Fruit fly (Drosophila melanogaster) whole organism, embryonic: ENCODE results near the gene Ufl1.

Source experiments
- ATbp ChIP-seq: fragments of 200-800 bp; sonication (Bioruptor generic); optimal IDR thresholded peaks from 2 replicates; lab custom pipeline; 2017; ENCODE audit warnings: missing biosample characterization, mild to moderate bottlenecking, missing genetic modification characterization, missing genetic modification reagents
- Atf3 ChIP-seq: fragments of 200-800 bp; sonication (Bioruptor generic); optimal IDR thresholded peaks from 3 replicates; lab custom pipeline; 2016; ENCODE audit warnings: missing biosample characterization, missing genetic modification characterization
- Blimp-1 ChIP-seq: fragments of 200-800 bp; sonication (Bioruptor generic); optimal IDR thresholded peaks from 3 replicates; lab custom pipeline; 2018; ENCODE audit warnings: missing biosample characterization, missing genetic modification characterization, mild to moderate bottlenecking, moderate library complexity, missing genetic modification reagents
- BtbVII ChIP-seq: fragments of 200-800 bp; sonication (Bioruptor generic); optimal IDR thresholded peaks from 3 replicates; lab custom pipeline; 2017; ENCODE audit warnings: missing biosample characterization, mild to moderate bottlenecking, missing genetic modification characterization
- CG11093 ChIP-seq: fragments of 200-800 bp; sonication (Bioruptor generic); IDR thresholded peaks from 3 replicates; pipeline ENCODE4 v1.3.6; 2022; ENCODE audit warnings: missing biosample characterization, missing genetic modification characterization
- CG12659 ChIP-seq: fragments of 200-800 bp; sonication (Bioruptor generic); optimal IDR thresholded peaks from 3 replicates; lab custom pipeline; 2017; ENCODE audit warnings: mild to moderate bottlenecking, missing biosample characterization, missing genetic modification reagents, missing genetic modification characterization
- CG13775 ChIP-seq: fragments of 200-800 bp; sonication (Bioruptor generic); optimal IDR thresholded peaks from 3 replicates; lab custom pipeline; 2017; ENCODE audit warnings: missing biosample characterization, mild to moderate bottlenecking, missing genetic modification characterization
- CG15479 ChIP-seq: fragments of 200-800 bp; sonication (Bioruptor generic); optimal IDR thresholded peaks from 3 replicates; lab custom pipeline; 2019; ENCODE audit warnings: missing biosample characterization, mild to moderate bottlenecking, missing genetic modification characterization, moderate library complexity
- CG15514 ChIP-seq: fragments of 200-800 bp; sonication (Bioruptor generic); optimal IDR thresholded peaks from 3 replicates; lab custom pipeline; 2017; ENCODE audit warnings: missing biosample characterization, missing genetic modification characterization, mild to moderate bottlenecking, moderate library complexity, missing genetic modification reagents
- CG17612 ChIP-seq: fragments of 200-800 bp; sonication (Bioruptor generic); IDR thresholded peaks from 2 replicates; pipeline ENCODE4 v1.3.6; 2022; ENCODE audit warnings: missing biosample characterization, missing genetic modification characterization
- CG18764 ChIP-seq: fragments of 200-800 bp; sonication (Bioruptor generic); optimal IDR thresholded peaks from 3 replicates; lab custom pipeline; 2016; ENCODE audit warnings: missing biosample characterization, missing genetic modification characterization
- CG2120 ChIP-seq: fragments of 200-800 bp; sonication (Bioruptor generic); optimal IDR thresholded peaks from 3 replicates; lab custom pipeline; 2016; ENCODE audit warnings: missing biosample characterization, missing genetic modification characterization
- CG31365 ChIP-seq: fragments of 200-800 bp; sonication (Bioruptor generic); optimal IDR thresholded peaks from 2 replicates; lab custom pipeline; 2018; ENCODE audit warnings: missing biosample characterization, mild to moderate bottlenecking, missing genetic modification characterization
- CG34376 ChIP-seq: fragments of 200-800 bp; sonication (Bioruptor generic); optimal IDR thresholded peaks from 2 replicates; lab custom pipeline; 2018; ENCODE audit warnings: missing biosample characterization, mild to moderate bottlenecking, missing genetic modification characterization
- CG4617 ChIP-seq: fragments of 200-800 bp; sonication (Bioruptor generic); optimal IDR thresholded peaks from 3 replicates; lab custom pipeline; 2016; ENCODE audit warnings: missing biosample characterization, missing genetic modification characterization, borderline replicate concordance
- CG6854 ChIP-seq: fragments of 200-800 bp; sonication (Bioruptor generic); optimal IDR thresholded peaks from 3 replicates; lab custom pipeline; 2017; ENCODE audit warnings: missing biosample characterization, mild to moderate bottlenecking, missing genetic modification characterization
- CG7786 ChIP-seq: fragments of 200-800 bp; sonication (Bioruptor generic); optimal IDR thresholded peaks from 2 replicates; lab custom pipeline; 2016; ENCODE audit warnings: missing biosample characterization, missing genetic modification characterization
- CrebB ChIP-seq: fragments of 200-800 bp; sonication (Bioruptor generic); optimal IDR thresholded peaks from 3 replicates; lab custom pipeline; 2018; ENCODE audit warnings: missing biosample characterization, mild to moderate bottlenecking, missing genetic modification characterization
- D ChIP-seq, 2 experiments: fragments of 200-800 bp in 1 of 2; fragments of >200 bp in 1 of 2; sonication (Bioruptor generic) in 1 of 2; optimal IDR thresholded peaks; 2 replicates in 1 of 2; 3 replicates in 1 of 2; lab custom pipeline; 2017; ENCODE audit warnings: mild to moderate bottlenecking in 1 of 2, missing biosample characterization in 1 of 2, missing genetic modification characterization in 1 of 2, missing genetic modification reagents in 1 of 2
- Dfd ChIP-seq, 2 experiments: fragments of >200 bp; optimal IDR thresholded peaks; 2 replicates each; lab custom pipeline; 2017; ENCODE audit warnings: missing biosample characterization in 2 of 2, missing genetic modification characterization in 2 of 2
- GATAe ChIP-seq: fragments of 200-800 bp; sonication (Bioruptor generic); conservative IDR thresholded peaks from 2 replicates; pipeline ENCODE4 v1.3.6; 2022; ENCODE audit warnings: missing biosample characterization, missing genetic modification characterization
- HLH4C ChIP-seq: fragments of 200-800 bp; sonication (Bioruptor generic); IDR thresholded peaks from 3 replicates; pipeline ENCODE4 v1.3.6; 2022; ENCODE audit warnings: missing biosample characterization, missing genetic modification characterization; ENCODE audit not compliant: partially characterized antibody
- Hey ChIP-seq: fragments of 200-800 bp; sonication (Bioruptor generic); optimal IDR thresholded peaks from 3 replicates; lab custom pipeline; 2018; ENCODE audit warnings: missing biosample characterization, mild to moderate bottlenecking, missing genetic modification characterization
- Hmr ChIP-seq: fragments of 200-800 bp; sonication (Bioruptor generic); optimal IDR thresholded peaks from 3 replicates; lab custom pipeline; 2017; ENCODE audit warnings: mild to moderate bottlenecking, missing biosample characterization, missing genetic modification reagents, missing genetic modification characterization
- Jarid2 ChIP-seq: fragments of 200-800 bp; sonication (Bioruptor generic); optimal IDR thresholded peaks from 3 replicates; lab custom pipeline; 2017; ENCODE audit warnings: mild to moderate bottlenecking, missing biosample characterization, missing genetic modification reagents, missing genetic modification characterization
- Oli ChIP-seq: fragments of 200-800 bp; sonication (Bioruptor generic); optimal IDR thresholded peaks from 2 replicates; lab custom pipeline; 2018; ENCODE audit warnings: missing biosample characterization, mild to moderate bottlenecking, missing genetic modification characterization, moderate library complexity
- Scr ChIP-seq: fragments of 200-800 bp; sonication (Bioruptor generic); IDR thresholded peaks from 2 replicates; pipeline ENCODE4 v1.3.6; 2022; ENCODE audit warnings: missing biosample characterization, missing genetic modification characterization; ENCODE audit not compliant: partially characterized antibody
- ac ChIP-seq: fragments of 200-800 bp; sonication (Bioruptor generic); optimal IDR thresholded peaks from 3 replicates; lab custom pipeline; 2017; ENCODE audit warnings: missing biosample characterization, mild to moderate bottlenecking, missing genetic modification characterization
- cad ChIP-seq: fragments of >200 bp; optimal IDR thresholded peaks from 2 replicates; lab custom pipeline; 2017; ENCODE audit warnings: missing biosample characterization, missing genetic modification characterization
- exex ChIP-seq: fragments of 200-800 bp; sonication (Bioruptor generic); optimal IDR thresholded peaks from 4 replicates; lab custom pipeline; 2018; ENCODE audit warnings: missing biosample characterization, mild to moderate bottlenecking, missing genetic modification characterization, moderate library complexity
- grn ChIP-seq: fragments of 200-800 bp; sonication (Bioruptor generic); optimal IDR thresholded peaks from 3 replicates; lab custom pipeline; 2017; ENCODE audit warnings: missing biosample characterization, missing genetic modification characterization
- lmd ChIP-seq: fragments of 200-800 bp; sonication (Bioruptor generic); IDR thresholded peaks from 2 replicates; pipeline ENCODE4 v1.3.6; 2022; ENCODE audit warnings: missing biosample characterization, missing genetic modification characterization
- mirr ChIP-seq: fragments of 200-800 bp; sonication (Bioruptor generic); optimal IDR thresholded peaks from 3 replicates; lab custom pipeline; 2018; ENCODE audit warnings: missing biosample characterization, mild to moderate bottlenecking, missing genetic modification characterization
- scrt ChIP-seq: fragments of 200-800 bp; sonication (Bioruptor generic); optimal IDR thresholded peaks from 2 replicates; lab custom pipeline; 2018; ENCODE audit warnings: missing biosample characterization, mild to moderate bottlenecking, missing genetic modification characterization, moderate library complexity
- sisA ChIP-seq: fragments of 200-800 bp; sonication (Bioruptor generic); IDR thresholded peaks from 2 replicates; pipeline ENCODE4 v1.3.6; 2022; ENCODE audit warnings: missing biosample characterization, missing genetic modification characterization
- sug ChIP-seq: fragments of 200-800 bp; optimal IDR thresholded peaks from 2 replicates; lab custom pipeline; 2019; ENCODE audit warnings: missing biosample characterization, mild to moderate bottlenecking, missing genetic modification characterization, moderate library complexity
- tll ChIP-seq, 2 experiments: fragments of 200-800 bp in 1 of 2; fragments of >200 bp in 1 of 2; sonication (Bioruptor generic) in 1 of 2; optimal IDR thresholded peaks; 2 replicates each; lab custom pipeline; 2017 to 2019; ENCODE audit warnings: missing biosample characterization in 2 of 2, missing genetic modification characterization in 2 of 2, mild to moderate bottlenecking in 1 of 2, moderate library complexity in 1 of 2
- usp ChIP-seq: fragments of >200 bp; optimal IDR thresholded peaks from 2 replicates; lab custom pipeline; 2017; ENCODE audit warnings: missing biosample characterization, missing genetic modification characterization
- zen ChIP-seq: fragments of 200-800 bp; sonication (Bioruptor generic); optimal IDR thresholded peaks from 3 replicates; lab custom pipeline; 2018; ENCODE audit warnings: missing biosample characterization, mild to moderate bottlenecking, missing genetic modification characterization, moderate library complexity

The Ufl1 gene

DNA sequence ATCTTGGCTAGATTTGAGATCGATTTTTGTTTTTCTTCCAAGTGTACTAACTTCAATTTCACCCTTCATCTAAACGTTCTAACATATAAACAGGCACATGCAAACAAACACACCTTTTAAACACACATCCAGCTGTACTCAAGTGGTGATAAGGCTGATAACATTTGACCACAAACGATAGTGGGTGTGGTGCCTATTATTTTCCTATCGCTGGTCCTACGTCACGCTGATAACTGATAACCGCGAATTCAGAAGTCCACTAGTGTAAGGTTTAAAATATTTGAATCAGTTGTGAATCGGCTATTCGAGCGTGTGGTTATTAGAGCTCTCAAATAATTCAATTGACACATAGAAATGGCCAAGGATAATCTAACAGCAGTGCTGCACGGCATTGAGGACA lies 22.0 kb downstream of the Ufl1 start, which contains the start of gene Sodh1:
Gene Sodh1, plus strand, starts transcription at position 94 of the 400 bp plus-strand sequence.
- TF ChIP-seq mirr (GFP tag; lab: Kevin White, UChicago) (peak; percentile 73), grn (GFP tag; lab: Kevin White, UChicago) (peak; percentile 68), exex (tag; lab: Kevin White, UChicago) (peak; percentile 63), CG15514 (GFP tag; lab: Kevin White, UChicago) (peak; percentile 3), Jarid2 (peak; percentile 25), CG15479 (peak; percentile 33), CG18764 (no peak), CG2120 (GFP tag; lab: Kevin White, UChicago) (peak; percentile 4), Hey (tag; lab: Kevin White, UChicago) (peak; percentile 62), scrt (GFP tag; lab: Kevin White, UChicago) (no peak), CG12659 (GFP tag; lab: Kevin White, UChicago) (no peak), Oli (tag; lab: Kevin White, UChicago) (no peak), Scr (no peak), CG4617 (GFP tag; lab: Kevin White, UChicago) (no peak), CG17612 (GFP tag; lab: Robert Waterston, UW) (no peak), sug (tag; lab: Kevin White, UChicago) (peak; percentile 79), GATAe (GFP tag; lab: Robert Waterston, UW) (peak; percentile 79), CG34376 (peak; percentile 64), Atf3 (GFP tag; lab: Kevin White, UChicago) (no peak), CrebB (tag; lab: Kevin White, UChicago) (no peak), sisA (GFP tag; lab: Robert Waterston, UW) (no peak), usp (GFP tag; lab: Kevin White, UChicago) (no peak), ATbp (GFP tag; lab: Kevin White, UChicago) (no peak), BtbVII (GFP tag; lab: Kevin White, UChicago) (peak; percentile 8), ac (GFP tag; lab: Kevin White, UChicago) (no peak), HLH4C (GFP tag; lab: Robert Waterston, UW) (no peak)

DNA sequence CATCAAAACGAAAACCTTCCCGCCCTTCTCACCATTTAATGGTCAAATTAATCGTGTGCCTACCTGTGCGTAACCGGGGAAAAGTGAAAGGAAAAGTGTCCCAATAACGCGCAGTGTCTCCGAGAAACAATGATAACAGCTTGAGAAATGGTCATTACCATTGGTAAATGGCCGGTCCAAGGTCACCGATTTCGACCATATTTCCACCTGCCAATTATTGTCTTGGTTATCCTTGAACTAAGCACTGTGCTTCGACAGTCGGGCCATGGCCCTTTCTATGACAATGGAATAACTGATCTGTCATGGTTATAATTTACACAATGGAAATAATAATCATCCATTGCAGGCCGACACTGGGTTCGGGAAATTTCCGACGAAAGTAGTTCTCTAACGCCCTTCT lies 30.2 kb downstream of the Ufl1 start:
- TF ChIP-seq Hmr (GFP tag; lab: Kevin White, UChicago) (no peak), GATAe (GFP tag; lab: Robert Waterston, UW) (no peak), lmd (no peak), Blimp-1 (GFP tag; lab: Kevin White, UChicago) (peak; percentile 44), D (optimal IDR thresholded peaks at IDR 0.05; lab: Kevin White, UChicago) (peak; percentile 81), D (GFP tag; optimal IDR thresholded peaks at IDR 0.05; lab: Kevin White, UChicago) (no peak), tll (GFP tag; optimal IDR thresholded peaks at IDR 0.05; lab: Kevin White, UChicago) (peak in 1 of 2 experiments; percentile 8), CG11093 (GFP tag; lab: Robert Waterston, UW) (no peak), zen (peak; percentile 61), cad (peak; percentile 65)

DNA sequence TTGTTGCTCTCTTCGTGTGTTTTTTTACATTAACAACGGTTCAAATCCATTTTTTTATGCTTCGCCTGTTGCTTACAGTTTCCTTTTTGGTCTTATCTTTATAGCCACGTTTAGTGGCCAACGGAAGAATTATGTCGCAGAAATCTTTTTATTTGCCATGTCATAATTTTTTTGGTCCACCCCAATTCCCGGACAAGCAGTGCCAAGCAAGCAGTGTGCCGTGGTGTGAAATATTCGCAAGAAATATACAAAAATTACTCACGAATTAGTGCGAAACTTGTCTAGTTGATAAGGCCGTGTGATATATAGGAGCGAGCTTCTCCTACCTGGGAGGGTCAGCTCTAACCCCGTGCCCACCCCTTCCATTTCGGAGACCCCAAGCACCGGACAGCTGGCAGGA lies 33.4 kb downstream of the Ufl1 start:
- TF ChIP-seq CG7786 (no peak), CG13775 (no peak), CG31365 (peak; percentile 60), Dfd (GFP tag; optimal IDR thresholded peaks at IDR 0.05; lab: Kevin White, UChicago) (peak in 1 of 2 experiments; percentile 42), CG6854 (GFP tag; lab: Kevin White, UChicago) (no peak)
